Worm (Caenorhabditis elegans) whole organism, L4 larva: ENCODE data around the gene ZK688.5.
A peak's percentile ranks its signal among the peaks of the same experiment; 100 is the strongest.

Source experiments
- D1046.2 ChIP-seq: fragments of 200-800 bp; sonication (Bioruptor generic); IDR thresholded peaks from 2 replicates; pipeline ENCODE4 v1.3.6; 2022; ENCODE audit warnings: missing genetic modification characterization, missing compliant biosample characterization
- F10B5.3 ChIP-seq: sonication (generic microtip); optimal IDR thresholded peaks from 2 replicates; lab custom pipeline; 2016; ENCODE audit warnings: mild to moderate bottlenecking, missing genetic modification characterization, missing compliant biosample characterization
- F26F4.8 ChIP-seq: fragments of 200-800 bp; sonication (Bioruptor generic); conservative IDR thresholded peaks from 2 replicates; pipeline ENCODE4 v1.3.6; 2022; ENCODE audit warnings: missing genetic modification characterization, missing compliant biosample characterization
- F37D6.2 ChIP-seq: sonication (generic microtip); optimal IDR thresholded peaks from 2 replicates; lab custom pipeline; 2016; ENCODE audit warnings: mild to moderate bottlenecking, missing genetic modification characterization, missing compliant biosample characterization
- Y75B8A.6 ChIP-seq: fragments of 200-800 bp; sonication (Bioruptor generic); IDR thresholded peaks from 2 replicates; pipeline ENCODE4 v1.3.6; 2022; ENCODE audit warnings: missing genetic modification reagents, missing genetic modification characterization, missing compliant biosample characterization
- ZK546.5 ChIP-seq, 2 experiments: sonication (generic microtip); optimal IDR thresholded peaks; 2 replicates each; lab custom pipeline; 2017; ENCODE audit warnings: missing biosample characterization in 2 of 2, missing genetic modification characterization in 2 of 2
- aha-1 ChIP-seq: fragments of 150-350 bp; peaks from one replicate; lab custom pipeline; 2014; ENCODE audit warnings: missing biosample characterization, missing genetic modification characterization
- arid-1 ChIP-seq: fragments of 200-800 bp; sonication (Bioruptor generic); conservative IDR thresholded peaks from 2 replicates; pipeline ENCODE4 v1.3.6; 2022; ENCODE audit warnings: missing genetic modification reagents, missing genetic modification characterization, missing compliant biosample characterization
- attf-4 ChIP-seq: sonication (generic microtip); optimal IDR thresholded peaks from 3 replicates; lab custom pipeline; 2017; ENCODE audit warnings: missing biosample characterization, missing genetic modification characterization
- ces-1 ChIP-seq: fragments of 150-350 bp; sonication (generic microtip); optimal IDR thresholded peaks from 4 replicates; lab custom pipeline; 2014; ENCODE audit warnings: missing biosample characterization, missing genetic modification reagents, missing genetic modification characterization
- cey-2 ChIP-seq: sonication (generic microtip); optimal IDR thresholded peaks from 3 replicates; lab custom pipeline; 2017; ENCODE audit warnings: missing genetic modification characterization, mild to moderate bottlenecking, missing compliant biosample characterization, antibody characterized with exemption, borderline replicate concordance; ENCODE audit not compliant: insufficient read depth
- daf-12 ChIP-seq: fragments of 150-350 bp; optimal IDR thresholded peaks from 2 replicates; lab custom pipeline; 2014; ENCODE audit warnings: missing biosample characterization, missing genetic modification reagents, missing genetic modification characterization
- daf-16 ChIP-seq, 3 experiments: sonication (generic microtip); optimal IDR thresholded peaks; 2 replicates each; lab custom pipeline; 2016 to 2017; ENCODE audit warnings: missing genetic modification characterization in 3 of 3, missing genetic modification reagents in 3 of 3, mild to moderate bottlenecking in 2 of 3, missing compliant biosample characterization in 2 of 3, missing biosample characterization in 1 of 3, moderate library complexity in 1 of 3
- daf-19 ChIP-seq: fragments of 200-800 bp; sonication (Bioruptor generic); conservative IDR thresholded peaks from 2 replicates; pipeline ENCODE4 v1.3.6; 2022; ENCODE audit warnings: missing genetic modification characterization, missing compliant biosample characterization
- daf-8 ChIP-seq: fragments of 200-800 bp; sonication (Bioruptor generic); IDR thresholded peaks from 2 replicates; pipeline ENCODE4 v1.3.6; 2022; ENCODE audit warnings: missing genetic modification characterization, missing compliant biosample characterization
- dmd-9 ChIP-seq: fragments of 200-800 bp; sonication (Bioruptor generic); IDR thresholded peaks from 2 replicates; pipeline ENCODE4 v1.3.6; 2022; ENCODE audit warnings: missing genetic modification reagents, missing genetic modification characterization, missing compliant biosample characterization
- dve-1 ChIP-seq: sonication (generic microtip); optimal IDR thresholded peaks from 2 replicates; lab custom pipeline; 2017; ENCODE audit warnings: antibody characterized with exemption, mild to moderate bottlenecking, missing genetic modification characterization, missing compliant biosample characterization; ENCODE audit not compliant: insufficient read depth
- fkh-10 ChIP-seq: fragments of 150-350 bp; optimal IDR thresholded peaks from 2 replicates; lab custom pipeline; 2014; ENCODE audit warnings: missing biosample characterization, missing genetic modification reagents, missing genetic modification characterization
- fos-1 ChIP-seq: fragments of 150-350 bp; optimal IDR thresholded peaks from 2 replicates; lab custom pipeline; 2014; ENCODE audit warnings: missing biosample characterization, missing genetic modification characterization
- hif-1 ChIP-seq, 2 experiments: sonication (generic microtip); optimal IDR thresholded peaks; 2 replicates each; lab custom pipeline; 2016 to 2017; ENCODE audit warnings: missing compliant biosample characterization in 2 of 2, missing genetic modification characterization in 2 of 2, missing genetic modification reagents in 2 of 2, missing genotype in 2 of 2, mild to moderate bottlenecking in 1 of 2
- hlh-11 ChIP-seq: fragments of 200-800 bp; sonication (Bioruptor generic); optimal IDR thresholded peaks from 2 replicates; lab custom pipeline; 2018; ENCODE audit warnings: mild to moderate bottlenecking, missing genetic modification characterization, missing compliant biosample characterization
- hlh-30 ChIP-seq: sonication (generic microtip); optimal IDR thresholded peaks from 2 replicates; lab custom pipeline; 2017; ENCODE audit warnings: antibody characterized with exemption, mild to moderate bottlenecking, missing genetic modification characterization, missing compliant biosample characterization; ENCODE audit not compliant: insufficient read depth
- hmg-1.1 ChIP-seq: fragments of 200-800 bp; sonication (Bioruptor generic); IDR thresholded peaks from 2 replicates; pipeline ENCODE4 v1.3.6; 2022; ENCODE audit warnings: missing genetic modification reagents, missing genetic modification characterization, missing compliant biosample characterization
- lin-15B ChIP-seq: fragments of 150-350 bp; sonication (generic microtip); optimal IDR thresholded peaks from 3 replicates; lab custom pipeline; 2014; ENCODE audit warnings: missing biosample characterization, missing genetic modification characterization
- lin-38 ChIP-seq: fragments of 200-800 bp; sonication (Bioruptor generic); IDR thresholded peaks from 2 replicates; pipeline ENCODE4 v1.3.6; 2022; ENCODE audit warnings: missing genetic modification reagents, missing genetic modification characterization, missing compliant biosample characterization
- lsy-2 ChIP-seq, 2 experiments: fragments of 150-350 bp in 1 of 2; sonication (generic microtip) in 1 of 2; optimal IDR thresholded peaks; 2 replicates each; lab custom pipeline; 2014 to 2017; ENCODE audit warnings: missing biosample characterization in 2 of 2, missing genetic modification characterization in 2 of 2
- madf-9 ChIP-seq: fragments of 200-800 bp; sonication (Bioruptor generic); conservative IDR thresholded peaks from 2 replicates; pipeline ENCODE4 v1.3.6; 2022; ENCODE audit warnings: missing genetic modification reagents, missing genetic modification characterization, missing compliant biosample characterization
- mdl-1 ChIP-seq, 2 experiments: fragments of 150-350 bp in 1 of 2; sonication (generic microtip) in 1 of 2; optimal IDR thresholded peaks; 2 replicates each; lab custom pipeline; 2014 to 2017; ENCODE audit warnings: missing biosample characterization in 2 of 2, missing genetic modification characterization in 2 of 2
- mep-1 ChIP-seq: fragments of 150-350 bp; sonication (generic microtip); optimal IDR thresholded peaks from 3 replicates; lab custom pipeline; 2014; ENCODE audit warnings: missing biosample characterization, missing genetic modification characterization
- mes-2 ChIP-seq: sonication (generic microtip); optimal IDR thresholded peaks from 2 replicates; lab custom pipeline; 2016; ENCODE audit warnings: missing genotype, mild to moderate bottlenecking, missing genetic modification characterization, missing compliant biosample characterization; ENCODE audit not compliant: poor library complexity, severe bottlenecking
- mxl-2 ChIP-seq: fragments of 200-800 bp; sonication (Bioruptor generic); conservative IDR thresholded peaks from 2 replicates; pipeline ENCODE4 v1.3.6; 2022; ENCODE audit warnings: missing genetic modification reagents, missing genetic modification characterization, missing compliant biosample characterization
- nhr-10 ChIP-seq: fragments of 150-350 bp; optimal IDR thresholded peaks from 2 replicates; lab custom pipeline; 2014; ENCODE audit warnings: missing biosample characterization, missing genetic modification characterization
- nhr-237 ChIP-seq: sonication (generic microtip); optimal IDR thresholded peaks from 2 replicates; lab custom pipeline; 2017; ENCODE audit warnings: missing biosample characterization, missing genetic modification characterization
- nhr-76 ChIP-seq: fragments of 150-350 bp; optimal IDR thresholded peaks from 2 replicates; lab custom pipeline; 2014; ENCODE audit warnings: missing biosample characterization, missing genetic modification characterization
- php-3 ChIP-seq: fragments of 200-800 bp; sonication (Bioruptor generic); IDR thresholded peaks from 2 replicates; pipeline ENCODE4 v1.3.6; 2022; ENCODE audit warnings: missing genetic modification reagents, missing genetic modification characterization, missing compliant biosample characterization
- sdz-12 ChIP-seq: fragments of 200-800 bp; sonication (Bioruptor generic); optimal IDR thresholded peaks from 2 replicates; lab custom pipeline; 2018; ENCODE audit warnings: mild to moderate bottlenecking, missing genetic modification characterization, missing compliant biosample characterization
- skn-1 ChIP-seq: fragments of 150-350 bp; optimal IDR thresholded peaks from 2 replicates; lab custom pipeline; 2014; ENCODE audit warnings: missing biosample characterization, missing genetic modification characterization
- snpc-1.2 ChIP-seq: fragments of 200-800 bp; sonication (Bioruptor generic); IDR thresholded peaks from 2 replicates; pipeline ENCODE4 v1.3.6; 2022; ENCODE audit warnings: missing genetic modification reagents, missing genetic modification characterization, missing compliant biosample characterization
- snpc-4 ChIP-seq: fragments of 150-350 bp; optimal IDR thresholded peaks from 2 replicates; lab custom pipeline; 2014; ENCODE audit warnings: missing biosample characterization, missing genetic modification characterization
- tag-97 ChIP-seq: fragments of 200-800 bp; sonication (Bioruptor generic); IDR thresholded peaks from 2 replicates; pipeline ENCODE4 v1.3.6; 2022; ENCODE audit warnings: missing genetic modification characterization, missing compliant biosample characterization
- tra-1 ChIP-seq: fragments of 200-800 bp; sonication (Bioruptor generic); IDR thresholded peaks from 2 replicates; pipeline ENCODE4 v1.3.6; 2022; ENCODE audit warnings: missing genetic modification reagents, missing genetic modification characterization, missing compliant biosample characterization
- unc-130 ChIP-seq: sonication (generic microtip); optimal IDR thresholded peaks from 2 replicates; lab custom pipeline; 2016; ENCODE audit warnings: missing genetic modification reagents, missing genetic modification characterization, missing compliant biosample characterization
- unc-39 ChIP-seq: sonication (generic microtip); optimal IDR thresholded peaks from 2 replicates; lab custom pipeline; 2017; ENCODE audit warnings: missing biosample characterization, missing genetic modification characterization
- unc-62 ChIP-seq, 3 experiments: fragments of 150-350 bp in 1 of 3; sonication (generic microtip); optimal IDR thresholded peaks in 2 of 3; peaks in 1 of 3; 1 replicate in 1 of 3; 2 replicates in 2 of 3; lab custom pipeline; 2014 to 2017; ENCODE audit warnings: missing biosample characterization in 3 of 3, missing genetic modification characterization in 3 of 3, missing genetic modification reagents in 3 of 3, missing genotype in 1 of 3
- zag-1 ChIP-seq: fragments of 150-350 bp; optimal IDR thresholded peaks from 2 replicates; lab custom pipeline; 2014; ENCODE audit warnings: missing biosample characterization, missing genetic modification characterization
- zfp-3 ChIP-seq: fragments of 200-800 bp; sonication (Bioruptor generic); conservative IDR thresholded peaks from 2 replicates; pipeline ENCODE4 v1.3.6; 2022; ENCODE audit warnings: missing genetic modification reagents, missing genetic modification characterization, missing compliant biosample characterization
- zip-2 ChIP-seq: fragments of 150-350 bp; optimal IDR thresholded peaks from 2 replicates; lab custom pipeline; 2014; ENCODE audit warnings: missing biosample characterization, missing genetic modification characterization
- ztf-11 ChIP-seq: fragments of 150-350 bp; optimal IDR thresholded peaks from 2 replicates; lab custom pipeline; 2014; ENCODE audit warnings: missing biosample characterization, missing genetic modification characterization

The ZK688.5 gene

DNA sequence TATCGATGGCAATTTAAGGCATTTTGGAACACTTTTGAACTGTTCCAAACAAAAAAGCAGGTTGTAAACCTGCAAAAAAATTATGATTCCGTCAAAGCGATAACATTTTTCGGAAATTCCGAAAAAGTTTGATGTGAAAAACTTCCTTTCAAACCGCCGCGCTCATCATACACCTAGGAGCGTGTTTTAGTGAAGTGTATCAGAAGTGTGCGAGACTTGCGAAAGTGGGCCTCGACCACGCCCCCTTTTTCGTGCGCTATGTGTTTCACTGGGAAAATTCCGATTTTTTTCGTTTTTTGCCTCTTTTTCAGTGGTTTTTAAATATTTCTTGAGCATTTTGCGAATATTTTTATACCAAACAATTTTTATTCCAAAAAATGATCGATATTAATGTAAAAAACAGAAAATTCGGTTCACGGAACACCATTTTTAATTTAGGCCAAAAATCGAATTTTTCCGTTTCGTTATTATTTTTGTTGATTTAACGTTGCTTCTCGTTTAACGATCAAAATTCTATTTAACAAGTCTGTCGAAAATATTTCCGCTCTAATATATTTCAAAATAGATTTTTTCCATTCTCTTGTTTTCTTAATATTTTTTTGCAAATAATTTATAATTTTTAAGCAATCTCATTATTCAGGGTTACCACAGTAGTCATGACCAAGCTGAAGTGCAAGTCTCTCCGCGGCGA, 36.8 kb downstream of the ZK688.5 start, which contains the start of gene rpl-35 (continued):
- peak; percentile 97 for TF ChIP-seq hlh-30
- TF ChIP-seq aha-1 (tag; lab: Kevin White, UChicago): peak; percentile 100
- TF ChIP-seq F26F4.8 (GFP tag; lab: Robert Waterston, UW): no peak
- peak; percentile 89 for TF ChIP-seq mxl-2 (GFP tag; lab: Robert Waterston, UW)
- TF ChIP-seq sdz-12 (GFP tag; lab: Kevin White, UChicago): peak; percentile 98
- peak; percentile 96 for TF ChIP-seq Y75B8A.6
- TF ChIP-seq dve-1 (tag; lab: Kevin White, UChicago): peak; percentile 100
- TF ChIP-seq skn-1 (tag; lab: Kevin White, UChicago): peak; percentile 94
- TF ChIP-seq mdl-1 (tag; optimal IDR thresholded peaks at IDR 0.05; lab: Kevin White, UChicago): peak; percentile 40 to 95
- TF ChIP-seq D1046.2: peak; percentile 98
- TF ChIP-seq hlh-11 (tag; lab: Kevin White, UChicago): peak; percentile 99
- TF ChIP-seq tra-1 (GFP tag; lab: Robert Waterston, UW): peak; percentile 100
- peak; percentile 85 for TF ChIP-seq nhr-237
- TF ChIP-seq fos-1 (tag; lab: Kevin White, UChicago): peak; percentile 88
- TF ChIP-seq F10B5.3 (tag; lab: Kevin White, UChicago): peak; percentile 93
- TF ChIP-seq snpc-1.2 (GFP tag; lab: Robert Waterston, UW): peak; percentile 96
- TF ChIP-seq daf-8 (GFP tag; lab: Robert Waterston, UW): peak; percentile 85; the same call in 1 of the 2 replicates
- TF ChIP-seq zfp-3: peak; percentile 99
- peak; percentile 97 for TF ChIP-seq ces-1 (GFP tag; lab: Kevin White, UChicago)
- peak; percentile 86 for TF ChIP-seq nhr-76 (tag; lab: Kevin White, UChicago)
- TF ChIP-seq daf-12: no peak
- peak; percentile 99 for TF ChIP-seq php-3
- TF ChIP-seq ztf-11 (tag; lab: Kevin White, UChicago): peak; percentile 73
- peak; percentile 99 for TF ChIP-seq hmg-1.1 (GFP tag; lab: Robert Waterston, UW)
- TF ChIP-seq hif-1 (tag; optimal IDR thresholded peaks at IDR 0.05; lab: Kevin White, UChicago): peak; percentile 92 to 96
- peak; percentile 93; the same call in 1 of the 2 replicates for TF ChIP-seq tag-97
- TF ChIP-seq cey-2: peak; percentile 88
- TF ChIP-seq lin-15B (tag; lab: Kevin White, UChicago): peak; percentile 98
- TF ChIP-seq zag-1 (tag; lab: Kevin White, UChicago): peak; percentile 92
- TF ChIP-seq dmd-9 (GFP tag; lab: Robert Waterston, UW): peak; percentile 99
- TF ChIP-seq mep-1 (tag; lab: Kevin White, UChicago): peak; percentile 100
- peak; percentile 99 for TF ChIP-seq madf-9 (GFP tag; lab: Robert Waterston, UW)
- peak; percentile 64 for TF ChIP-seq attf-4
- TF ChIP-seq F37D6.2: peak; percentile 97
- TF ChIP-seq unc-62 (GFP tag; optimal IDR thresholded peaks at IDR 0.05 in 1 of 2; lab: Kevin White, UChicago): peak in 1 of 2 experiments; percentile 100
- TF ChIP-seq unc-62 (tag; optimal IDR thresholded peaks at IDR 0.05; lab: Kevin White, UChicago): peak; percentile 32
- no peak for TF ChIP-seq unc-39 (tag; lab: Kevin White, UChicago)
- TF ChIP-seq unc-130 (GFP tag; lab: Kevin White, UChicago): peak; percentile 99
- TF ChIP-seq fkh-10 (GFP tag; lab: Kevin White, UChicago): peak; percentile 99

DNA sequence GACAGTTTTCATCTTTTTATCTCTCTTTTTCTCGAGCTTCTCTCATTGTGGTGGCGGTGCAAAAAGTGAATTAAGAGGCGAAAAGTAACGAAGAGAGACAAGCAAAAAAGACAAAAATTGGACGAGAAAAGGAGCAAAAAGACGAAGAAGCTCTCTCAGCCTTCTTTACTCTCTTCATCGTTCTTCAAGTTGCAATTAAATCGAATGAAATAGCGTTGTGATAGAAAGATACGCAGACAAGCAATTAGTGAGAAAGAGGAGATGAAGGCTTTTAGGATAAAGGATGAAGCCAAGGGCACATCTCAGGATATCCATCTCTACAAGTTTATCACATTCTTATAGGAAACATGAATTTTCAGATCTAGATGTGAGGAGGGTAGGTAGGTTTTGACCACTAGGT, 43.2 kb downstream of the ZK688.5 start:
- TF ChIP-seq daf-19 (GFP tag; lab: Robert Waterston, UW): no peak
- TF ChIP-seq ZK546.5 (tag; optimal IDR thresholded peaks at IDR 0.05; lab: Kevin White, UChicago): no peak
- TF ChIP-seq lin-38 (GFP tag; lab: Robert Waterston, UW): no peak
- TF ChIP-seq madf-9 (GFP tag; lab: Robert Waterston, UW): no peak
- TF ChIP-seq snpc-4: no peak
- TF ChIP-seq mes-2 (tag; lab: Kevin White, UChicago): no peak
- no peak for TF ChIP-seq fos-1 (tag; lab: Kevin White, UChicago)
- TF ChIP-seq aha-1 (tag; lab: Kevin White, UChicago): peak; percentile 69
- TF ChIP-seq nhr-237: no peak
- no peak for TF ChIP-seq daf-16 (GFP tag; optimal IDR thresholded peaks at IDR 0.05; lab: Kevin White, UChicago)
- TF ChIP-seq daf-16 (tag; optimal IDR thresholded peaks at IDR 0.05; lab: Kevin White, UChicago): no peak
- no peak for TF ChIP-seq Y75B8A.6
- no peak for TF ChIP-seq zip-2 (tag; lab: Kevin White, UChicago)
- peak in 1 of 2 experiments; percentile 22 for TF ChIP-seq lsy-2 (tag; optimal IDR thresholded peaks at IDR 0.05; lab: Kevin White, UChicago)
- TF ChIP-seq fkh-10 (GFP tag; lab: Kevin White, UChicago): peak; percentile 17
- TF ChIP-seq arid-1 (GFP tag; lab: Robert Waterston, UW): no peak
- TF ChIP-seq nhr-10: no peak
